Worm (Caenorhabditis elegans): ENCODE measurements around the gene fos-1.

fos-1 gene

DNA sequence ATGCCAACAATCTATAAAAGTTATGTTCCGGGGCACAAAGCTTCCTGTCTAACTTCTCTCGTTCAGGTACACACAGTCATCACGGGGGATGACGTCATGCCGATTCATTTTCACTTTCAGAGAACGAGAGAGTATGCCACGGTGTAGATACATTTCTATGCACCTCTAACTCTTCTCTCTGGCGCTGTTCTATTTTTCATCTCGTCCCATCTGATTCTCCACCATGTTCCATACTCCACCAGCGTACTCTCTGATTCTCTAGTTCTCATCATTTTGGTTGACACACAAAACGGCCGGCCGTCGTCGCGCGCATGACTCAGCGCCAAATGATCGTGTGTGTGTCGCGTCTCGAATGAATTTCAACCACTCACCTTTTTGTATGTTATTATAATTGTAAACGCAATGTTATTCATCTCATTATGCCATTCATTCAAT, 3.0 kb upstream of the fos-1 start:
- TF ChIP-seq ceh-22 (tag; optimal IDR thresholded peaks at IDR 0.05) = no peak
- TF ChIP-seq mec-3 (tag; optimal IDR thresholded peaks at IDR 0.05; ENCODE audit: borderline replicate concordance) = no peak
- TF ChIP-seq fax-1 (tag; optimal IDR thresholded peaks at IDR 0.05) = peak; percentile 22
- peak; percentile 39 for TF ChIP-seq rnt-1 (tag; optimal IDR thresholded peaks at IDR 0.05)
- TF ChIP-seq ceh-14 (tag; optimal IDR thresholded peaks at IDR 0.05) = no peak
- TF ChIP-seq C08G9.2 (tag; optimal IDR thresholded peaks at IDR 0.05) = peak; percentile 52
- TF ChIP-seq pat-9 (tag; optimal IDR thresholded peaks at IDR 0.05) = no peak
- peak; percentile 50 for TF ChIP-seq pqm-1 (tag; optimal IDR thresholded peaks at IDR 0.05)
- peak; percentile 55 for TF ChIP-seq ets-4 (tag; optimal IDR thresholded peaks at IDR 0.05)
- no peak for TF ChIP-seq elt-4 (tag; optimal IDR thresholded peaks at IDR 0.05)
- TF ChIP-seq F13H6.1 (tag; optimal IDR thresholded peaks at IDR 0.05) = peak; percentile 73
- peak; percentile 70 for TF ChIP-seq tbx-2 (tag; optimal IDR thresholded peaks at IDR 0.05)
- TF ChIP-seq pax-1 (tag; optimal IDR thresholded peaks at IDR 0.05) = peak; percentile 13
- TF ChIP-seq ceh-9 (tag; optimal IDR thresholded peaks at IDR 0.05) = no peak
- TF ChIP-seq dve-1 (tag; optimal IDR thresholded peaks at IDR 0.05) = peak; percentile 69
- TF ChIP-seq ceh-19 (GFP tag; optimal IDR thresholded peaks at IDR 0.05) = peak; percentile 65
- peak; percentile 72 for TF ChIP-seq nfya-1 (tag; optimal IDR thresholded peaks at IDR 0.05)
- no peak for TF ChIP-seq ahr-1 (tag; optimal IDR thresholded peaks at IDR 0.05)
- peak; percentile 40 for TF ChIP-seq unc-42 (tag; optimal IDR thresholded peaks at IDR 0.05)
- TF ChIP-seq ceh-2 (tag; optimal IDR thresholded peaks at IDR 0.05) = peak; percentile 5
- peak; percentile 85 for TF ChIP-seq ceh-18 (tag; optimal IDR thresholded peaks at IDR 0.05)
- peak; percentile 25 for TF ChIP-seq ref-2 (tag; optimal IDR thresholded peaks at IDR 0.05)
- TF ChIP-seq unc-55 (GFP tag; optimal IDR thresholded peaks at IDR 0.05) = peak; percentile 57
- peak; percentile 80 for TF ChIP-seq hlh-30 (tag; optimal IDR thresholded peaks at IDR 0.05; ENCODE audit: insufficient read depth)
- TF ChIP-seq ceh-31 (tag; optimal IDR thresholded peaks at IDR 0.05) = peak; percentile 83
- peak; percentile 41 for TF ChIP-seq elt-2 (tag; optimal IDR thresholded peaks at IDR 0.05)
- peak; percentile 10 for TF ChIP-seq ztf-16 (tag; optimal IDR thresholded peaks at IDR 0.05)
- peak; percentile 40 for TF ChIP-seq ceh-34 (tag; optimal IDR thresholded peaks at IDR 0.05)

DNA sequence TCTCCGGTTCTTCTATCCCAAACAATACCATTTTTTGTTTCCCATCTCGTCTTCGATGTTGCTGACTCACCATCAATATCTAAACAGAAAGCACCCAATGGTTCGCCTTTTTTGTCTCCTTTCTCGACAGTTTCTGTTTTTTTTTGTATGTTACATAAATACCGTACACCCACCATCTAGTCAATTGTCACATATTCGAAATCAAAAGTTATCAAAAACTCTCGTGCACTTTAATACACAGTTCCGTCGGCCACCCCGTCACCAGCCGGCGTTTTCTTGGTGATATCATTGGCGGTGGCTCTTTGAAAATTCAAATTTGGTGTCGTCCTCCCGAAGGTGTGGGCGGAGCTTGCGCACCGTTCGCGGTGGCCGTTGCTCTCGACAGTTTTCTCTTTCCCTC, 4.5 kb downstream of the fos-1 start:
- TF ChIP-seq ref-2 (tag; optimal IDR thresholded peaks at IDR 0.05) (no peak), mec-3 (tag; optimal IDR thresholded peaks at IDR 0.05; ENCODE audit: borderline replicate concordance) (no peak), fkh-10 (GFP tag; optimal IDR thresholded peaks at IDR 0.05) (no peak), unc-3 (GFP tag; conservative IDR thresholded peaks at IDR 0.05) (no peak), unc-3 (tag; optimal IDR thresholded peaks at IDR 0.05) (no peak)

ce11 chrV:6010642-6011041, 7.2 kb downstream of the fos-1 start:
- no peak for TF ChIP-seq unc-3 (GFP tag; conservative IDR thresholded peaks at IDR 0.05)
- TF ChIP-seq unc-3 (tag; optimal IDR thresholded peaks at IDR 0.05) = no peak
- no peak for TF ChIP-seq eyg-1 (tag; optimal IDR thresholded peaks at IDR 0.05)
- no peak for TF ChIP-seq hlh-8 (tag; optimal IDR thresholded peaks at IDR 0.05)
- TF ChIP-seq ztf-16 (tag; optimal IDR thresholded peaks at IDR 0.05) = no peak
- no peak for TF ChIP-seq ceh-22 (tag; optimal IDR thresholded peaks at IDR 0.05)
- TF ChIP-seq ama-1 (optimal IDR thresholded peaks at IDR 0.05) = no peak
- no peak for TF ChIP-seq T23F11.4 (GFP tag; optimal IDR thresholded peaks at IDR 0.05)
- no peak for TF ChIP-seq pqm-1 (tag; optimal IDR thresholded peaks at IDR 0.05)
- no peak for TF ChIP-seq hlh-15 (tag; optimal IDR thresholded peaks at IDR 0.05)
- no peak for TF ChIP-seq Y22D7AL.16 (tag; optimal IDR thresholded peaks at IDR 0.05)
- TF ChIP-seq fax-1 (tag; optimal IDR thresholded peaks at IDR 0.05) = no peak
- no peak for TF ChIP-seq nfya-1 (tag; optimal IDR thresholded peaks at IDR 0.05)

ce11 chrV:6012401-6012800, 9.0 kb downstream of the fos-1 start:
- TF ChIP-seq ref-2 (tag; optimal IDR thresholded peaks at IDR 0.05) = no peak
- no peak for TF ChIP-seq ceh-34 (tag; optimal IDR thresholded peaks at IDR 0.05)
- no peak for TF ChIP-seq hlh-30 (tag; optimal IDR thresholded peaks at IDR 0.05; ENCODE audit: insufficient read depth)
- TF ChIP-seq tbx-2 (tag; optimal IDR thresholded peaks at IDR 0.05) = no peak
- TF ChIP-seq ceh-24 (tag; optimal IDR thresholded peaks at IDR 0.05) = no peak
- TF ChIP-seq unc-55 (GFP tag; optimal IDR thresholded peaks at IDR 0.05) = no peak
- no peak for TF ChIP-seq sdc-2 (tag; optimal IDR thresholded peaks at IDR 0.05)
- TF ChIP-seq sox-2 (GFP tag; IDR thresholded peaks at IDR 0.05) = no peak
- no peak for TF ChIP-seq ahr-1 (tag; optimal IDR thresholded peaks at IDR 0.05)
- no peak for TF ChIP-seq syd-9 (tag; optimal IDR thresholded peaks at IDR 0.05)
- no peak for TF ChIP-seq C38D4.7 (GFP tag; optimal IDR thresholded peaks at IDR 0.05)
- no peak for TF ChIP-seq ceh-22 (tag; optimal IDR thresholded peaks at IDR 0.05)
- TF ChIP-seq ztf-16 (tag; optimal IDR thresholded peaks at IDR 0.05) = no peak
- no peak for TF ChIP-seq ama-1 (optimal IDR thresholded peaks at IDR 0.05)
- TF ChIP-seq ceh-45 (GFP tag; IDR thresholded peaks at IDR 0.05) = no peak
- TF ChIP-seq ceh-19 (GFP tag; optimal IDR thresholded peaks at IDR 0.05) = no peak
- no peak for TF ChIP-seq K09A11.1 (tag; optimal IDR thresholded peaks at IDR 0.05; ENCODE audit: insufficient read depth)
- TF ChIP-seq ttx-3 (tag; optimal IDR thresholded peaks at IDR 0.05) = no peak
- no peak for TF ChIP-seq ceh-30 (tag; optimal IDR thresholded peaks at IDR 0.05)
